Worm (Caenorhabditis elegans): ENCODE data around the gene C13E3.1.
A peak's percentile ranks its signal among the peaks of the same experiment; 100 is the strongest.

C13E3.1 gene

ce11 chrX:8857904-8858612, 34.9 kb upstream of the C13E3.1 start, which contains the start of gene C06E2.5:
Gene C06E2.5, minus strand, starts transcription at chrX:8857954.
- TF ChIP-seq elt-1 (tag; optimal IDR thresholded peaks at IDR 0.05; ENCODE audit: borderline replicate concordance, insufficient read depth) (peak; percentile 96), pha-4 (tag; optimal IDR thresholded peaks at IDR 0.05) (no peak)

ce11 chrX:8859538-8859937, 33.4 kb upstream of the C13E3.1 start:
- TF ChIP-seq zip-8 (tag; optimal IDR thresholded peaks at IDR 0.05) (no peak), pha-4 (tag; optimal IDR thresholded peaks at IDR 0.05) (no peak), elt-1 (tag; optimal IDR thresholded peaks at IDR 0.05; ENCODE audit: borderline replicate concordance, insufficient read depth) (no peak), ceh-43 (GFP tag; optimal IDR thresholded peaks at IDR 0.05) (no peak), lin-13 (tag; optimal IDR thresholded peaks at IDR 0.05) (no peak), unc-62 (GFP tag; optimal IDR thresholded peaks at IDR 0.05) (no peak), mab-5 (tag; optimal IDR thresholded peaks at IDR 0.05) (no peak), nhr-237 (tag; optimal IDR thresholded peaks at IDR 0.05) (no peak), lsy-2 (tag; optimal IDR thresholded peaks at IDR 0.05) (no peak), ztf-11 (tag; optimal IDR thresholded peaks at IDR 0.05) (no peak), nhr-76 (tag; optimal IDR thresholded peaks at IDR 0.05) (no peak)

- no peak for TF ChIP-seq ztf-11 (tag; optimal IDR thresholded peaks at IDR 0.05)
- no peak for TF ChIP-seq sem-2 (GFP tag; optimal IDR thresholded peaks at IDR 0.05)
- no peak for TF ChIP-seq M03D4.4 (tag; optimal IDR thresholded peaks at IDR 0.05)
- no peak for TF ChIP-seq flh-1 (GFP tag; optimal IDR thresholded peaks at IDR 0.05)
- no peak for TF ChIP-seq ceh-39 (tag; optimal IDR thresholded peaks at IDR 0.05)
- TF ChIP-seq nhr-2 (tag; optimal IDR thresholded peaks at IDR 0.05) = no peak
- no peak for TF ChIP-seq nhr-237 (tag; optimal IDR thresholded peaks at IDR 0.05)
Measured at ce11 chrX:8860958-8861357, 31.9 kb upstream of the C13E3.1 start, which contains the start of gene C06E2.9. Gene C06E2.9, plus strand, starts transcription at chrX:8861258.

ce11 chrX:8866563-8866962, 26.3 kb upstream of the C13E3.1 start, which contains the start of gene ins-9:
Gene ins-9, minus strand, starts transcription at chrX:8866663.
- TF ChIP-seq ceh-39 (tag; optimal IDR thresholded peaks at IDR 0.05) (no peak), hlh-1 (tag; optimal IDR thresholded peaks at IDR 0.05) (no peak), bed-3 (GFP tag; optimal IDR thresholded peaks at IDR 0.05) (no peak), ceh-83 (GFP tag; optimal IDR thresholded peaks at IDR 0.05) (no peak), ham-2 (GFP tag; optimal IDR thresholded peaks at IDR 0.05) (no peak), drap-1 (GFP tag; optimal IDR thresholded peaks at IDR 0.05) (no peak), mls-2 (tag; optimal IDR thresholded peaks at IDR 0.05) (no peak), lsy-2 (tag; optimal IDR thresholded peaks at IDR 0.05) (no peak)

ce11 chrX:8869112-8869675, 23.7 kb upstream of the C13E3.1 start, which contains the start of the genes ubc-22 and ubc-21:
Gene ubc-22, minus strand, starts transcription at chrX:8869162.
Gene ubc-21, plus strand, starts transcription at chrX:8869625.
- TF ChIP-seq hlh-1 (tag; optimal IDR thresholded peaks at IDR 0.05) = no peak
- TF ChIP-seq pha-4 (tag; optimal IDR thresholded peaks at IDR 0.05) = no peak
- TF ChIP-seq ceh-83 (GFP tag; optimal IDR thresholded peaks at IDR 0.05) = no peak
- no peak for TF ChIP-seq elt-3 (tag; optimal IDR thresholded peaks at IDR 0.05)
- no peak for TF ChIP-seq nhr-12 (tag; optimal IDR thresholded peaks at IDR 0.05)
- TF ChIP-seq flh-1 (GFP tag; optimal IDR thresholded peaks at IDR 0.05) = no peak
- TF ChIP-seq ztf-11 (tag; optimal IDR thresholded peaks at IDR 0.05) = no peak

ce11 chrX:8874748-8875147, 18.2 kb upstream of the C13E3.1 start, which contains the start of gene C06E2.1:
Gene C06E2.1, minus strand, starts transcription at chrX:8874848.
- TF ChIP-seq lin-13 (tag; optimal IDR thresholded peaks at IDR 0.05) (no peak), elt-3 (tag; optimal IDR thresholded peaks at IDR 0.05) (no peak), M03D4.4 (tag; optimal IDR thresholded peaks at IDR 0.05) (no peak), zip-8 (tag; optimal IDR thresholded peaks at IDR 0.05) (no peak), unc-62 (GFP tag; optimal IDR thresholded peaks at IDR 0.05) (no peak), lin-32 (GFP tag; optimal IDR thresholded peaks at IDR 0.05) (no peak), flh-1 (GFP tag; optimal IDR thresholded peaks at IDR 0.05) (no peak), unc-39 (tag; optimal IDR thresholded peaks at IDR 0.05) (no peak), cnd-1 (tag; optimal IDR thresholded peaks at IDR 0.05) (no peak), nhr-2 (tag; optimal IDR thresholded peaks at IDR 0.05) (no peak), sem-2 (GFP tag; optimal IDR thresholded peaks at IDR 0.05) (no peak), ztf-11 (tag; optimal IDR thresholded peaks at IDR 0.05) (no peak), ceh-39 (tag; optimal IDR thresholded peaks at IDR 0.05) (no peak), nhr-76 (tag; optimal IDR thresholded peaks at IDR 0.05) (no peak), tbx-8 (GFP tag; optimal IDR thresholded peaks at IDR 0.05) (no peak), snpc-4 (tag; optimal IDR thresholded peaks at IDR 0.05) (no peak)
